Fruit fly (Drosophila melanogaster) whole organism, adult: ENCODE results near the gene CG7290.

ENCODE experiments used
- CG11617 ChIP-seq: fragments of 200-800 bp; sonication (Bioruptor generic); optimal IDR thresholded peaks from 2 replicates; lab custom pipeline; 2017; ENCODE audit warnings: mild to moderate bottlenecking, missing biosample characterization, missing genetic modification reagents, missing genetic modification characterization
- CG12768 ChIP-seq: fragments of 200-800 bp; sonication (Bioruptor generic); optimal IDR thresholded peaks from 2 replicates; lab custom pipeline; 2017; ENCODE audit warnings: missing biosample characterization, missing genetic modification characterization, mild to moderate bottlenecking, moderate library complexity, missing genetic modification reagents
- CG14711 ChIP-seq: fragments of 200-800 bp; sonication (Bioruptor generic); optimal IDR thresholded peaks from 2 replicates; lab custom pipeline; 2018; ENCODE audit warnings: missing biosample characterization, mild to moderate bottlenecking, missing genetic modification characterization, moderate library complexity
- CG1620 ChIP-seq: fragments of 200-800 bp; sonication (Bioruptor generic); optimal IDR thresholded peaks from 2 replicates; lab custom pipeline; 2016; ENCODE audit warnings: missing biosample characterization, missing genetic modification characterization
- CG33017 ChIP-seq: fragments of 200-800 bp; sonication (Bioruptor generic); optimal IDR thresholded peaks from 2 replicates; lab custom pipeline; 2018; ENCODE audit warnings: missing biosample characterization, mild to moderate bottlenecking, missing genetic modification characterization, moderate library complexity
- CG5204 ChIP-seq: fragments of 200-800 bp; sonication (Bioruptor generic); optimal IDR thresholded peaks from 2 replicates; lab custom pipeline; 2016; ENCODE audit warnings: missing biosample characterization, missing genetic modification characterization
- CG7045 ChIP-seq: fragments of 200-800 bp; sonication (Bioruptor generic); optimal IDR thresholded peaks from 2 replicates; lab custom pipeline; 2017; ENCODE audit warnings: missing biosample characterization, mild to moderate bottlenecking, missing genetic modification characterization
- CG7101 ChIP-seq: fragments of 200-800 bp; sonication (Bioruptor generic); optimal IDR thresholded peaks from 2 replicates; lab custom pipeline; 2018; ENCODE audit warnings: missing biosample characterization, mild to moderate bottlenecking, missing genetic modification characterization, moderate library complexity
- Clk ChIP-seq: fragments of 200-800 bp; sonication (Bioruptor generic); optimal IDR thresholded peaks from 2 replicates; lab custom pipeline; 2017; ENCODE audit warnings: missing biosample characterization, missing genetic modification characterization
- Crg-1 ChIP-seq: fragments of 200-800 bp; sonication (Bioruptor generic); optimal IDR thresholded peaks from 2 replicates; lab custom pipeline; 2016; ENCODE audit warnings: missing biosample characterization, missing genetic modification characterization
- Hr96 ChIP-seq: fragments of 200-800 bp; sonication (Bioruptor generic); optimal IDR thresholded peaks from 2 replicates; lab custom pipeline; 2016; ENCODE audit warnings: missing biosample characterization, missing genetic modification characterization
- Mnt ChIP-seq: fragments of 200-800 bp; sonication (Bioruptor generic); optimal IDR thresholded peaks from 2 replicates; lab custom pipeline; 2016; ENCODE audit warnings: missing biosample characterization, mild to moderate bottlenecking, missing genetic modification characterization
- bab1 ChIP-seq: fragments of 200-800 bp; sonication (Bioruptor generic); optimal IDR thresholded peaks from 3 replicates; lab custom pipeline; 2019; ENCODE audit warnings: missing biosample characterization, mild to moderate bottlenecking, missing genetic modification characterization, moderate library complexity
- cic ChIP-seq: fragments of 200-800 bp; sonication (Bioruptor generic); optimal IDR thresholded peaks from 2 replicates; lab custom pipeline; 2017; ENCODE audit warnings: missing biosample characterization, mild to moderate bottlenecking, missing genetic modification characterization, moderate library complexity
- kay ChIP-seq: fragments of 200-800 bp; sonication (Bioruptor generic); peaks from one replicate; lab custom pipeline; 2016; ENCODE audit warnings: missing biosample characterization, missing genetic modification characterization, borderline replicate concordance
- ovo ChIP-seq: fragments of 200-800 bp; sonication (Bioruptor generic); optimal IDR thresholded peaks from 2 replicates; lab custom pipeline; 2016; ENCODE audit warnings: missing biosample characterization, missing genetic modification characterization
- pad ChIP-seq: fragments of 200-800 bp; sonication (Bioruptor generic); optimal IDR thresholded peaks from 3 replicates; lab custom pipeline; 2017; ENCODE audit warnings: missing biosample characterization, missing genetic modification characterization, mild to moderate bottlenecking, moderate library complexity, missing genetic modification reagents
- tj ChIP-seq: fragments of 200-800 bp; sonication (Bioruptor generic); optimal IDR thresholded peaks from 3 replicates; lab custom pipeline; 2017; ENCODE audit warnings: missing biosample characterization, mild to moderate bottlenecking, missing genetic modification characterization, moderate library complexity
- toe ChIP-seq: fragments of 200-800 bp; sonication (Bioruptor generic); optimal IDR thresholded peaks from 2 replicates; lab custom pipeline; 2016; ENCODE audit warnings: missing biosample characterization, missing genetic modification characterization

Gene CG7290

dm6 chr3L:20182799-20183198, 23.0 kb downstream of the CG7290 start:
- TF ChIP-seq CG1620, result no peak
- TF ChIP-seq CG5204 (GFP tag; lab: Kevin White, UChicago), result no peak
- no peak for TF ChIP-seq CG7101 (tag; lab: Kevin White, UChicago)
- no peak for TF ChIP-seq Mnt (GFP tag; lab: Kevin White, UChicago)
- no peak for TF ChIP-seq bab1 (GFP tag; lab: Kevin White, UChicago)
- no peak for TF ChIP-seq CG12768 (GFP tag; lab: Kevin White, UChicago)
- TF ChIP-seq ovo (GFP tag; lab: Kevin White, UChicago), result no peak
- TF ChIP-seq Clk (GFP tag; lab: Kevin White, UChicago), result no peak
- TF ChIP-seq kay, result no peak
- TF ChIP-seq Hr96 (GFP tag; lab: Kevin White, UChicago), result no peak
- TF ChIP-seq pad (GFP tag; lab: Kevin White, UChicago), result no peak
- no peak for TF ChIP-seq CG14711 (tag; lab: Kevin White, UChicago)
- no peak for TF ChIP-seq CG11617 (GFP tag; lab: Kevin White, UChicago)

DNA sequence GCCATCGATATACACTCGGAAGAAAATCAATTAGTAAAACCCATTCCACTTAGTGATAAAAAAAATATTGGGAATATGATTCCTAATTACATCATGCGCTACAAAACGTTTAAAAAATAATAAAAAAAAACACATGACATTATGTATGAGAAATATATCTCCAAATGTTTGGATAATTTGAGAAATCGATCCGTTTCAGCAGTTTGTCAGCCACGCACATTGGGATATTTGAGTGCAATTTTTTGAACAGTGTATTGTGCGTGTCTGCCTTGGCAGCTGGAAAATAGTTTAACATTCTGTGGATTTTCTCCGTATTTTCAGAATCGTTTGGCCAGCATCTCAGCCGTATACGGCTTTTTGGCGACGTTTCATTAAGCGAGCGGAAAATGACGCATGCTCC, 27.7 kb downstream of the CG7290 start:
- TF ChIP-seq bab1 (GFP tag; lab: Kevin White, UChicago), result no peak
- no peak for TF ChIP-seq CG7045 (GFP tag; lab: Kevin White, UChicago)

DNA sequence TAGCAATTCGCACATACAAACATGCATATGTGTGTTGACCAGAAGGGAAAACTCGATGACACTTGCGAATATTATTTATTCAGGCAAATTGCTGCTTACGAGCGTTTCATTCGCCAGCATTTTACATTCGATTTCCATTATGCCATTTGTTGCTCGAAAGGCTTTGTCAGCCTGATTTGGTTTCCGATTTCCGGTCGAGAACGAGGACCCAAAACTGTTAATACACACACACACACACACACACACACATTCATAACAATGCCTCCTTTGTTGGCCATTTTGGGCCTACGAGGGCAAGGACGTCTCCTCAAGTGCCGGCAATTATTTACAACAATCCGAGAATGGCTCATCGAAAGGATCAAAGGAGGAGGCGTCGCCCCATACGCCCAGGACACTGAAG, 28.1 kb downstream of the CG7290 start:
- TF ChIP-seq kay (no peak), CG5204 (GFP tag; lab: Kevin White, UChicago) (no peak), CG14711 (tag; lab: Kevin White, UChicago) (no peak), pad (GFP tag; lab: Kevin White, UChicago) (no peak), CG11617 (GFP tag; lab: Kevin White, UChicago) (no peak), CG7045 (GFP tag; lab: Kevin White, UChicago) (no peak), Crg-1 (no peak), toe (GFP tag; lab: Kevin White, UChicago) (no peak), CG1620 (no peak), Clk (GFP tag; lab: Kevin White, UChicago) (no peak), tj (GFP tag; lab: Kevin White, UChicago) (no peak), bab1 (GFP tag; lab: Kevin White, UChicago) (no peak), Mnt (GFP tag; lab: Kevin White, UChicago) (no peak), cic (GFP tag; lab: Kevin White, UChicago) (no peak), CG12768 (GFP tag; lab: Kevin White, UChicago) (no peak), Hr96 (GFP tag; lab: Kevin White, UChicago) (no peak), CG33017 (no peak)

DNA sequence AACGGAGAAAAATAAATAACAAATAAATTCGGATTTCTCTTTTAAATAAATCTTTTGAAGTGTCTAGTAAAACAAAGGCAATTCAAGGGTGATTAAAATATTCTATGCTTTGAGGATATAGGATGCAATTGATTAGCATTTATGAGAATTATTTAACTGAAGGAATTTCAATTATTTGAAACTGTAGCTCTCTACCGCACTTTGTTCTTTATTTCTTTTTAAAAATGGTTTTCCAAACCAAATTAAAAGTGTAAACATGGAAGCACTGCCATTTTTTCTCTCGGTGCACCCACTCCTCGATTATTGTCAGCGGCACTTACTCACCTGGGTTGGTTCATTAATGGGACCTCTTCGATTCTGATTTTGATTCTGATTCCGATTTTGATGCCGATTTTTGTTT, 37.7 kb downstream of the CG7290 start:
- TF ChIP-seq kay, result peak; percentile 31
- no peak for TF ChIP-seq cic (GFP tag; lab: Kevin White, UChicago)
